Fruit fly (Drosophila melanogaster) S2 (cell line): ENCODE results near the gene zetaCOP.

Source experiments
- CG8478 ChIP-seq: fragments of >200 bp; optimal IDR thresholded peaks from 2 replicates; lab custom pipeline; 2018
- CTCF ChIP-seq, 2 experiments: fragments of >200 bp; optimal IDR thresholded peaks; 2 replicates each; lab custom pipeline; 2018

The zetaCOP gene

dm6 chr3L:16667663-16668465 lies 5.5 kb downstream of the zetaCOP start, which contains the start of gene Galphaf:
Gene Galphaf (minus strand): TSS chr3L:16667934.
- TF ChIP-seq CG8478 = no peak
- TF ChIP-seq CTCF (optimal IDR thresholded peaks at IDR 0.05; lab: Kevin White, UChicago) = no peak

dm6 chr3L:16666429-16667005 lies 6.8 kb downstream of the zetaCOP start:
- TF ChIP-seq CTCF (optimal IDR thresholded peaks at IDR 0.05; lab: Kevin White, UChicago) = no peak
- TF ChIP-seq CG8478 = no peak

dm6 chr3L:16664146-16664722 lies 9.1 kb downstream of the zetaCOP start:
- TF ChIP-seq CTCF (optimal IDR thresholded peaks at IDR 0.05; lab: Kevin White, UChicago) = no peak
- no peak for TF ChIP-seq CG8478

- TF ChIP-seq CTCF (optimal IDR thresholded peaks at IDR 0.05; lab: Kevin White, UChicago) (peak in 1 of 2 experiments; percentile 50), CG8478 (no peak)
Observed at dm6 chr3L:16661167-16662109, 11.9 kb downstream of the zetaCOP start, which contains the start of gene Baldspot. Gene Baldspot (minus strand): TSS chr3L:16661615.

- TF ChIP-seq CTCF (optimal IDR thresholded peaks at IDR 0.05; lab: Kevin White, UChicago) = no peak
- TF ChIP-seq CG8478 = no peak
Observed at dm6 chr3L:16659959-16660870, 13.1 kb downstream of the zetaCOP start.

dm6 chr3L:16659099-16659498 lies 14.3 kb downstream of the zetaCOP start:
- no peak for TF ChIP-seq CTCF (optimal IDR thresholded peaks at IDR 0.05; lab: Kevin White, UChicago)
- no peak for TF ChIP-seq CG8478

- TF ChIP-seq CG8478 = no peak
- TF ChIP-seq CTCF (optimal IDR thresholded peaks at IDR 0.05; lab: Kevin White, UChicago) = no peak
Observed at dm6 chr3L:16657014-16657413, 16.3 kb downstream of the zetaCOP start.

- no peak for TF ChIP-seq CG8478
- TF ChIP-seq CTCF (optimal IDR thresholded peaks at IDR 0.05; lab: Kevin White, UChicago) = no peak
Observed at dm6 chr3L:16653679-16654078, 19.7 kb downstream of the zetaCOP start.

- no peak for TF ChIP-seq CTCF (optimal IDR thresholded peaks at IDR 0.05; lab: Kevin White, UChicago)
- no peak for TF ChIP-seq CG8478
Observed at dm6 chr3L:16652531-16652930, 20.8 kb downstream of the zetaCOP start.

dm6 chr3L:16651127-16651526 lies 22.2 kb downstream of the zetaCOP start:
- TF ChIP-seq CG8478 (no peak), CTCF (optimal IDR thresholded peaks at IDR 0.05; lab: Kevin White, UChicago) (no peak)

- TF ChIP-seq CTCF (optimal IDR thresholded peaks at IDR 0.05; lab: Kevin White, UChicago) (no peak), CG8478 (no peak)
Observed at dm6 chr3L:16650078-16650477, 23.3 kb downstream of the zetaCOP start.

- no peak for TF ChIP-seq CG8478
- peak; percentile 76 to 78 for TF ChIP-seq CTCF (optimal IDR thresholded peaks at IDR 0.05; lab: Kevin White, UChicago)
Observed at dm6 chr3L:16647578-16648113, 25.7 kb downstream of the zetaCOP start, which contains the start of gene Abl. Gene Abl (minus strand): TSS chr3L:16647882.

- TF ChIP-seq CTCF (optimal IDR thresholded peaks at IDR 0.05; lab: Kevin White, UChicago) (no peak), CG8478 (no peak)
Observed at dm6 chr3L:16646865-16647459, 26.4 kb downstream of the zetaCOP start.
